Fruit fly (Drosophila melanogaster) whole organism, wandering third instar larva: ENCODE results near the gene CG40485.

Source experiments
- CG9705 ChIP-seq: fragments of 200-800 bp; sonication (Bioruptor generic); optimal IDR thresholded peaks from 2 replicates; lab custom pipeline; 2018; ENCODE audit warnings: missing biosample characterization, mild to moderate bottlenecking, missing genetic modification characterization
- Dfd ChIP-seq: fragments of >200 bp; optimal IDR thresholded peaks from 2 replicates; lab custom pipeline; 2017; ENCODE audit warnings: missing biosample characterization, missing genetic modification characterization
- GATAd ChIP-seq: sonication (Bioruptor generic); optimal IDR thresholded peaks from 2 replicates; lab custom pipeline; 2016; ENCODE audit warnings: missing biosample characterization, missing genetic modification characterization
- HLH106 ChIP-seq: fragments of 200-800 bp; optimal IDR thresholded peaks from 3 replicates; lab custom pipeline; 2019; ENCODE audit warnings: missing biosample characterization, mild to moderate bottlenecking, missing genetic modification characterization, moderate library complexity
- Mio ChIP-seq: sonication (Bioruptor generic); optimal IDR thresholded peaks from 2 replicates; lab custom pipeline; 2016; ENCODE audit warnings: missing biosample characterization, missing genetic modification characterization
- foxo ChIP-seq, 2 experiments: fragments of 200-800 bp; sonication (Bioruptor generic); optimal IDR thresholded peaks; 2 replicates in 1 of 2; 3 replicates in 1 of 2; lab custom pipeline; 2016 to 2017; ENCODE audit warnings: missing biosample characterization in 2 of 2, missing genetic modification characterization in 2 of 2
- fru ChIP-seq: fragments of 200-800 bp; sonication (Bioruptor generic); optimal IDR thresholded peaks from 3 replicates; lab custom pipeline; 2016; ENCODE audit warnings: missing biosample characterization, mild to moderate bottlenecking, missing genetic modification characterization
- h ChIP-seq: fragments of 200-800 bp; sonication (Bioruptor generic); optimal IDR thresholded peaks from 3 replicates; lab custom pipeline; 2016; ENCODE audit warnings: missing biosample characterization, mild to moderate bottlenecking, missing genetic modification characterization
- psq ChIP-seq: fragments of 200-800 bp; sonication (Bioruptor generic); optimal IDR thresholded peaks from 3 replicates; lab custom pipeline; 2017; ENCODE audit warnings: missing biosample characterization, mild to moderate bottlenecking, missing genetic modification characterization, moderate library complexity
- usp ChIP-seq: fragments of >200 bp; optimal IDR thresholded peaks from 2 replicates; lab custom pipeline; 2017; ENCODE audit warnings: missing biosample characterization, missing genetic modification characterization

DNA sequence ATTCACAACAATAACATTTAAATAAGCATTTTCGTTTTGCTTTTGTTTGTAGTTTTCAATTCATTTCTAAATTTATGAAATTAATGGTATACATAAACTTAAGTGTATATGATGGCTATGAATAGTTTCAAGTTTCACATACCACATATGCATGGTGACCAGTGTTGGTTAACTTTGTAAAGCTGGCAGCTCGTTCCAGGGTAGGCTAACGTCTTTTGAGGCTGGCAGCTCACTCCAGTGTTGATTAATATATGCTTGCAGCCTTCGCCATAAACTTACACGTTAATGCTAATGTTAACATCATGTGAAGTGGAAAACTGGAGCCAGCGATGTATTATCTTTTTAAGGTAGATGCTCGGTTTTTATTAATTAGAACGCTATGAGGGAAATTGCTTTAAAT, 19.3 kb upstream of the CG40485 start:
- TF ChIP-seq h (GFP tag; lab: Kevin White, UChicago) (no peak), psq (no peak), Dfd (GFP tag; lab: Kevin White, UChicago) (no peak), fru (GFP tag; lab: Kevin White, UChicago) (no peak), HLH106 (tag; lab: Kevin White, UChicago) (no peak), foxo (GFP tag; optimal IDR thresholded peaks at IDR 0.05; lab: Kevin White, UChicago) (no peak), CG9705 (GFP tag; lab: Kevin White, UChicago) (no peak), usp (GFP tag; lab: Kevin White, UChicago) (no peak), Mio (GFP tag; lab: Kevin White, UChicago) (no peak), GATAd (GFP tag; lab: Kevin White, UChicago) (no peak)
